Worm (Caenorhabditis elegans) whole organism, mixed stage, embryonic: ENCODE results near the gene ZK105.5.

Experiments used
- bed-3 ChIP-seq: fragments of 200-800 bp; sonication (Bioruptor generic); optimal IDR thresholded peaks from 3 replicates; lab custom pipeline; 2018; ENCODE audit warnings: mild to moderate bottlenecking, missing genetic modification characterization, moderate library complexity, missing compliant biosample characterization
- blmp-1 ChIP-seq: fragments of 150-350 bp; optimal IDR thresholded peaks from 2 replicates; lab custom pipeline; 2014; ENCODE audit warnings: missing biosample characterization, missing genetic modification characterization
- ceh-39 ChIP-seq: fragments of 150-350 bp; optimal IDR thresholded peaks from 2 replicates; lab custom pipeline; 2014; ENCODE audit warnings: missing biosample characterization, missing genetic modification characterization
- ceh-43 ChIP-seq: fragments of 200-800 bp; sonication (Bioruptor generic); optimal IDR thresholded peaks from 2 replicates; lab custom pipeline; 2018; ENCODE audit warnings: mild to moderate bottlenecking, missing genetic modification characterization, moderate library complexity, missing compliant biosample characterization
- ceh-83 ChIP-seq: fragments of 200-800 bp; sonication (Bioruptor generic); optimal IDR thresholded peaks from 2 replicates; lab custom pipeline; 2018; ENCODE audit warnings: mild to moderate bottlenecking, missing genetic modification characterization, missing compliant biosample characterization
- ces-1 ChIP-seq: fragments of 150-350 bp; optimal IDR thresholded peaks from 2 replicates; lab custom pipeline; 2014; ENCODE audit warnings: missing biosample characterization, missing genetic modification reagents, missing genetic modification characterization
- cnd-1 ChIP-seq: fragments of 200-800 bp; sonication (Bioruptor generic); optimal IDR thresholded peaks from 2 replicates; lab custom pipeline; 2018; ENCODE audit warnings: mild to moderate bottlenecking, missing genetic modification characterization, missing compliant biosample characterization
- drap-1 ChIP-seq: fragments of 200-800 bp; sonication (Bioruptor generic); optimal IDR thresholded peaks from 3 replicates; lab custom pipeline; 2018; ENCODE audit warnings: mild to moderate bottlenecking, missing genetic modification characterization, missing compliant biosample characterization
- elt-1 ChIP-seq: sonication (generic microtip); optimal IDR thresholded peaks from 2 replicates; lab custom pipeline; 2017; ENCODE audit warnings: missing genetic modification characterization, mild to moderate bottlenecking, missing compliant biosample characterization, antibody characterized with exemption, moderate library complexity, borderline replicate concordance; ENCODE audit not compliant: insufficient read depth
- ham-2 ChIP-seq: fragments of 200-800 bp; sonication (Bioruptor generic); optimal IDR thresholded peaks from 2 replicates; lab custom pipeline; 2018; ENCODE audit warnings: mild to moderate bottlenecking, missing genetic modification characterization, missing compliant biosample characterization
- hlh-1 ChIP-seq: fragments of 150-350 bp; optimal IDR thresholded peaks from 2 replicates; lab custom pipeline; 2014; ENCODE audit warnings: missing biosample characterization, missing genetic modification reagents, missing genetic modification characterization
- lin-13 ChIP-seq: fragments of 150-350 bp; optimal IDR thresholded peaks from 2 replicates; lab custom pipeline; 2014; ENCODE audit warnings: missing biosample characterization, missing genetic modification characterization
- lsy-2 ChIP-seq: fragments of 150-350 bp; optimal IDR thresholded peaks from 2 replicates; lab custom pipeline; 2014; ENCODE audit warnings: missing biosample characterization, missing genetic modification characterization
- mab-5 ChIP-seq: fragments of 150-350 bp; optimal IDR thresholded peaks from 2 replicates; lab custom pipeline; 2014; ENCODE audit warnings: missing biosample characterization, missing genetic modification characterization
- mep-1 ChIP-seq: fragments of 150-350 bp; optimal IDR thresholded peaks from 2 replicates; lab custom pipeline; 2017; ENCODE audit warnings: missing biosample characterization, missing genetic modification reagents, missing genetic modification characterization, inconsistent platforms
- mls-2 ChIP-seq: sonication (generic microtip); optimal IDR thresholded peaks from 2 replicates; lab custom pipeline; 2016; ENCODE audit warnings: mild to moderate bottlenecking, missing genetic modification characterization, moderate library complexity, missing compliant biosample characterization
- nhr-12 ChIP-seq: fragments of 150-350 bp; optimal IDR thresholded peaks from 2 replicates; lab custom pipeline; 2014; ENCODE audit warnings: missing biosample characterization, missing genetic modification characterization
- nhr-2 ChIP-seq: fragments of 150-350 bp; optimal IDR thresholded peaks from 2 replicates; lab custom pipeline; 2014; ENCODE audit warnings: missing biosample characterization, missing genetic modification characterization
- nhr-237 ChIP-seq: fragments of 150-350 bp; optimal IDR thresholded peaks from 2 replicates; lab custom pipeline; 2014; ENCODE audit warnings: missing biosample characterization, missing genetic modification characterization
- nhr-76 ChIP-seq: sonication (generic microtip); optimal IDR thresholded peaks from 2 replicates; lab custom pipeline; 2017; ENCODE audit warnings: missing biosample characterization, missing genetic modification characterization
- pha-4 ChIP-seq: fragments of 150-350 bp; optimal IDR thresholded peaks from 2 replicates; lab custom pipeline; 2018; ENCODE audit warnings: missing biosample characterization, missing genetic modification reagents, missing genetic modification characterization
- snpc-4 ChIP-seq: fragments of 150-350 bp; optimal IDR thresholded peaks from 2 replicates; lab custom pipeline; 2014; ENCODE audit warnings: missing biosample characterization, missing genetic modification characterization
- sptf-1 ChIP-seq: sonication (generic microtip); optimal IDR thresholded peaks from 2 replicates; lab custom pipeline; 2017; ENCODE audit warnings: mild to moderate bottlenecking, missing genetic modification characterization, moderate library complexity, missing compliant biosample characterization
- unc-120 ChIP-seq: sonication (generic microtip); optimal IDR thresholded peaks from 2 replicates; lab custom pipeline; 2017; ENCODE audit warnings: missing genetic modification characterization, missing compliant biosample characterization; ENCODE audit not compliant: poor library complexity, severe bottlenecking
- unc-62 ChIP-seq: fragments of 150-350 bp; optimal IDR thresholded peaks from 2 replicates; lab custom pipeline; 2014; ENCODE audit warnings: missing biosample characterization, missing genetic modification reagents, missing genetic modification characterization
- ztf-11 ChIP-seq: fragments of 150-350 bp; optimal IDR thresholded peaks from 2 replicates; lab custom pipeline; 2014; ENCODE audit warnings: missing biosample characterization, missing genetic modification characterization

The ZK105.5 gene

ce11 chrV:7739949-7740348 is 22.4 kb upstream of the ZK105.5 start:
- TF ChIP-seq ceh-43 (GFP tag; lab: Kevin White, UChicago) (no peak), lin-13 (tag; lab: Kevin White, UChicago) (no peak), pha-4 (tag; lab: Kevin White, UChicago) (no peak), nhr-76 (no peak), nhr-2 (tag; lab: Kevin White, UChicago) (peak; percentile 25), ces-1 (GFP tag; lab: Kevin White, UChicago) (peak; percentile 9), blmp-1 (tag; lab: Kevin White, UChicago) (no peak)

DNA sequence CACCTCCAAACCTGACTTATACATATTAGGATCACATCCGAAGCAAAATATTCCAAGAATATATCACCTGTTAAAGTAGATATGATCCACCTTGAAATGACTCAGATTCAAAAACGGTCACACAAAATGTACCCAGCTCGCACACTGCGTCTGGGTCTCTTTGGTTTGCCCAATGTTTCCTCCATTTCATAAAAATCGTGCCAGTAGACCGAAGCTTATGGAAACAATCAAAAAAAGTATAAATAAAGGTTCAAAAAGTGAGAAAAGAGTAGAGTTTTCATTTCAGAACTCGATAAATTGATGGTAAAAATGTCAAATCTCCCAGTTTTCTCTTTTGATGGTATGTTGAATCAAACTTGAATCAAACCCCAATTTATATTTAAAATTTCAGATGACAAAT is 20.2 kb upstream of the ZK105.5 start, which contains the start of gene srr-9:
Gene srr-9, plus strand, starts transcription at position 301 of the 400 bp plus-strand sequence.
- no peak for TF ChIP-seq sptf-1 (tag; lab: Kevin White, UChicago)

ce11 chrV:7735319-7735718 is 17.8 kb upstream of the ZK105.5 start, which contains the start of gene srr-10:
srr-10 (plus strand) TSS chrV:7735619.
- TF ChIP-seq cnd-1 (tag; lab: Kevin White, UChicago): no peak
- TF ChIP-seq bed-3: no peak
- no peak for TF ChIP-seq mab-5 (tag; lab: Kevin White, UChicago)

- TF ChIP-seq mep-1 (tag; lab: Kevin White, UChicago): peak; percentile 85
- no peak for TF ChIP-seq snpc-4 (tag; lab: Kevin White, UChicago)
- peak; percentile 58 for TF ChIP-seq pha-4 (tag; lab: Kevin White, UChicago)
- TF ChIP-seq mab-5 (tag; lab: Kevin White, UChicago): peak; percentile 41
- no peak for TF ChIP-seq sptf-1 (tag; lab: Kevin White, UChicago)
- no peak for TF ChIP-seq nhr-12
- TF ChIP-seq unc-120 (tag; lab: Kevin White, UChicago): no peak
- TF ChIP-seq lsy-2 (tag; lab: Kevin White, UChicago): peak; percentile 56
- TF ChIP-seq ceh-39 (tag; lab: Kevin White, UChicago): peak; percentile 57
- TF ChIP-seq ces-1 (GFP tag; lab: Kevin White, UChicago): peak; percentile 65
- no peak for TF ChIP-seq drap-1 (GFP tag; lab: Kevin White, UChicago)
- peak; percentile 74 for TF ChIP-seq nhr-237 (tag; lab: Kevin White, UChicago)
- peak; percentile 30 for TF ChIP-seq lin-13 (tag; lab: Kevin White, UChicago)
- TF ChIP-seq cnd-1 (tag; lab: Kevin White, UChicago): peak; percentile 52
- peak; percentile 32 for TF ChIP-seq mls-2 (tag; lab: Kevin White, UChicago)
- TF ChIP-seq unc-62: peak; percentile 44
- peak; percentile 54 for TF ChIP-seq ham-2 (GFP tag; lab: Kevin White, UChicago)
- peak; percentile 77 for TF ChIP-seq hlh-1 (tag; lab: Kevin White, UChicago)
Observed at ce11 chrV:7734909-7735308, 17.4 kb upstream of the ZK105.5 start, which contains the start of gene clic-1. clic-1 (minus strand) TSS chrV:7734911.

- TF ChIP-seq nhr-2 (tag; lab: Kevin White, UChicago) (no peak), lsy-2 (tag; lab: Kevin White, UChicago) (no peak), pha-4 (tag; lab: Kevin White, UChicago) (no peak), drap-1 (GFP tag; lab: Kevin White, UChicago) (no peak), nhr-237 (tag; lab: Kevin White, UChicago) (no peak), ztf-11 (tag; lab: Kevin White, UChicago) (no peak), bed-3 (no peak), ceh-39 (tag; lab: Kevin White, UChicago) (no peak), elt-1 (tag; lab: Kevin White, UChicago) (no peak)
Observed at ce11 chrV:7733240-7733765, 15.8 kb upstream of the ZK105.5 start.

- TF ChIP-seq drap-1 (GFP tag; lab: Kevin White, UChicago): peak; percentile 5
- no peak for TF ChIP-seq bed-3
- TF ChIP-seq mls-2 (tag; lab: Kevin White, UChicago): peak; percentile 39
- no peak for TF ChIP-seq ceh-43 (GFP tag; lab: Kevin White, UChicago)
- TF ChIP-seq unc-120 (tag; lab: Kevin White, UChicago): no peak
- TF ChIP-seq sptf-1 (tag; lab: Kevin White, UChicago): peak; percentile 34
- TF ChIP-seq ceh-83 (GFP tag; lab: Kevin White, UChicago): peak; percentile 21
- TF ChIP-seq, all 35 proteins: peak for 4
Observed at ce11 chrV:7730488-7730887, 13.0 kb upstream of the ZK105.5 start.
